Worm (Caenorhabditis elegans): Measurements from ENCODE around the gene tag-153.

- TF ChIP-seq aly-1 (tag; optimal IDR thresholded peaks at IDR 0.05) (no peak), tbx-11 (GFP tag; IDR thresholded peaks at IDR 0.05) (no peak), ceh-36 (tag; optimal IDR thresholded peaks at IDR 0.05) (no peak), ama-1 (optimal IDR thresholded peaks at IDR 0.05) (no peak), hmbx-1 (tag; optimal IDR thresholded peaks at IDR 0.05) (no peak), B0310.2 (tag; optimal IDR thresholded peaks at IDR 0.05) (no peak), hmg-4 (GFP tag; optimal IDR thresholded peaks at IDR 0.05) (no peak), sea-1 (GFP tag; conservative IDR thresholded peaks at IDR 0.05) (no peak), pes-1 (GFP tag; IDR thresholded peaks at IDR 0.05) (no peak), hnd-1 (tag; optimal IDR thresholded peaks at IDR 0.05) (no peak), scrt-1 (GFP tag; IDR thresholded peaks at IDR 0.05) (no peak), flt-1 (GFP tag; IDR thresholded peaks at IDR 0.05) (no peak)
Observed at ce11 chrV:9359674-9360073, 36.8 kb downstream of the tag-153 start, which contains the start of gene gpa-3.

Measured in whole organism, early embryonic.